Fruit fly (Drosophila melanogaster): ENCODE data around the gene Nt5a.

DNA sequence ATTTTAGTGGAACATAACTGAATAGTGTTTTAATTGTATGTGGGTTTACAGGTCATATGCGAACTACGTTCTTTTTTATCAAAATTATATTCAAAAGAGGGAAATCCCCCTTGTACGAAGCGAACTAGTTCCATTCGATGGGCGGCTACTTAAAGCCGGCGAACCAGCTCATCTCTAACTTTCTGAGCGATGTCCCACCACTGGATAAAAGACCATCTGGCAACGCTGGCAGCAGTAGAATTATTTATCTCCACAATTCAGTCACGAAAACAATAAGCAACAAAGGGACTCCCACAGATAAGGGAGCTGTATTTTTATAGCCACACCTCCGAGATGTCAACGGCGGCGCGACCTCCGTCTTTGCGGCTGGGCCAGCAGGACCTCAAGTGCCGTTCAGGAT is 11.5 kb downstream of the Nt5a start, which contains the start of gene Rabex-5:
- TF ChIP-seq psq (GFP tag; optimal IDR thresholded peaks at IDR 0.05): no peak
- peak; percentile 22; the same call in 1 of the 2 replicates for TF ChIP-seq CG10366 (GFP tag; IDR thresholded peaks at IDR 0.05)
- TF ChIP-seq Mad (GFP tag; optimal IDR thresholded peaks at IDR 0.05): no peak
- TF ChIP-seq gt (GFP tag; IDR thresholded peaks at IDR 0.05): no peak
